Fruit fly (Drosophila melanogaster) whole organism, embryonic: Measurements from ENCODE around the gene nAChRalpha5.
A peak's percentile ranks its signal among the peaks of the same experiment; 100 is the strongest.

Source experiments
- ATbp ChIP-seq: fragments of 200-800 bp; sonication (Bioruptor generic); optimal IDR thresholded peaks from 2 replicates; lab custom pipeline; 2017; ENCODE audit warnings: missing biosample characterization, mild to moderate bottlenecking, missing genetic modification characterization, missing genetic modification reagents
- Bdp1 ChIP-seq: fragments of 200-800 bp; sonication (Bioruptor generic); optimal IDR thresholded peaks from 3 replicates; lab custom pipeline; 2016; ENCODE audit warnings: missing biosample characterization, missing genetic modification characterization
- CG10209 ChIP-seq: fragments of 200-800 bp; sonication (Bioruptor generic); optimal IDR thresholded peaks from 3 replicates; lab custom pipeline; 2017; ENCODE audit warnings: missing biosample characterization, mild to moderate bottlenecking, missing genetic modification characterization, missing genetic modification reagents
- CG11504 ChIP-seq: fragments of 200-800 bp; sonication (Bioruptor generic); optimal IDR thresholded peaks from 3 replicates; lab custom pipeline; 2019; ENCODE audit warnings: missing biosample characterization, mild to moderate bottlenecking, missing genetic modification characterization, moderate library complexity
- CG16813 ChIP-seq: fragments of 200-800 bp; sonication (Bioruptor generic); IDR thresholded peaks from 3 replicates; pipeline ENCODE4 v1.3.6; 2022; ENCODE audit warnings: missing biosample characterization, missing genetic modification characterization; ENCODE audit not compliant: partially characterized antibody
- CG17912 ChIP-seq: fragments of 200-800 bp; sonication (Bioruptor generic); optimal IDR thresholded peaks from 2 replicates; lab custom pipeline; 2018; ENCODE audit warnings: missing biosample characterization, mild to moderate bottlenecking, missing genetic modification characterization
- CG18619 ChIP-seq: fragments of 200-800 bp; sonication (Bioruptor generic); optimal IDR thresholded peaks from 3 replicates; lab custom pipeline; 2017; ENCODE audit warnings: missing biosample characterization, mild to moderate bottlenecking, missing genetic modification characterization
- CG2116 ChIP-seq: fragments of 200-800 bp; sonication (Bioruptor generic); optimal IDR thresholded peaks from 3 replicates; lab custom pipeline; 2018; ENCODE audit warnings: missing biosample characterization, mild to moderate bottlenecking, missing genetic modification characterization
- CG2199 ChIP-seq: fragments of 200-800 bp; sonication (Bioruptor generic); IDR thresholded peaks from 3 replicates; pipeline ENCODE4 v1.3.6; 2022; ENCODE audit warnings: missing biosample characterization, missing genetic modification characterization
- CG31224 ChIP-seq: fragments of 200-800 bp; sonication (Bioruptor generic); IDR thresholded peaks from 2 replicates; pipeline ENCODE4 v1.3.6; 2022; ENCODE audit warnings: missing biosample characterization, missing genetic modification characterization
- CG32772 ChIP-seq: fragments of 200-800 bp; sonication (Bioruptor generic); IDR thresholded peaks from 2 replicates; pipeline ENCODE4 v1.3.6; 2022; ENCODE audit warnings: missing biosample characterization, missing genetic modification characterization
- CG4360 ChIP-seq: fragments of 200-800 bp; sonication (Bioruptor generic); IDR thresholded peaks from 2 replicates; pipeline ENCODE4 v1.3.6; 2022; ENCODE audit warnings: missing biosample characterization, missing genetic modification characterization
- CG6175 ChIP-seq: fragments of 200-800 bp; sonication (Bioruptor generic); IDR thresholded peaks from 3 replicates; pipeline ENCODE4 v1.3.6; 2022; ENCODE audit warnings: missing biosample characterization, missing genetic modification characterization
- CG9727 ChIP-seq: fragments of 200-800 bp; sonication (Bioruptor generic); optimal IDR thresholded peaks from 3 replicates; lab custom pipeline; 2017; ENCODE audit warnings: missing biosample characterization, mild to moderate bottlenecking, missing genetic modification characterization
- CkIIα-i1 ChIP-seq: fragments of 200-800 bp; sonication (Bioruptor generic); IDR thresholded peaks from 2 replicates; pipeline ENCODE4 v1.3.6; 2022; ENCODE audit warnings: missing biosample characterization, missing genetic modification characterization
- Dip2 ChIP-seq: fragments of 200-800 bp; sonication (Bioruptor generic); IDR thresholded peaks from 2 replicates; pipeline ENCODE4 v1.3.6; 2022; ENCODE audit warnings: missing biosample characterization, missing genetic modification characterization
- Dref ChIP-seq: fragments of 200-800 bp; sonication (Bioruptor generic); IDR thresholded peaks from 2 replicates; pipeline ENCODE4 v1.3.6; 2022; ENCODE audit warnings: missing biosample characterization, missing genetic modification characterization
- ERR ChIP-seq: fragments of 200-800 bp; sonication (Bioruptor generic); optimal IDR thresholded peaks from 2 replicates; lab custom pipeline; 2016; ENCODE audit warnings: missing biosample characterization, missing genetic modification characterization
- Ets65A ChIP-seq: fragments of 200-800 bp; sonication (Bioruptor generic); peaks from one replicate; lab custom pipeline; 2016; ENCODE audit warnings: missing biosample characterization, missing genetic modification characterization
- HLHmδ ChIP-seq: fragments of 200-800 bp; sonication (Bioruptor generic); optimal IDR thresholded peaks from 2 replicates; lab custom pipeline; 2018; ENCODE audit warnings: missing biosample characterization, mild to moderate bottlenecking, missing genetic modification characterization, moderate library complexity
- Hmr ChIP-seq: fragments of 200-800 bp; sonication (Bioruptor generic); optimal IDR thresholded peaks from 3 replicates; lab custom pipeline; 2017; ENCODE audit warnings: mild to moderate bottlenecking, missing biosample characterization, missing genetic modification reagents, missing genetic modification characterization
- Lpt ChIP-seq: fragments of >200 bp; optimal IDR thresholded peaks from 2 replicates; lab custom pipeline; 2018; ENCODE audit warnings: missing biosample characterization, missing genetic modification characterization
- MBD-R2 ChIP-seq: fragments of 200-800 bp; sonication (Bioruptor generic); IDR thresholded peaks from 2 replicates; pipeline ENCODE4 v1.3.6; 2022; ENCODE audit warnings: missing biosample characterization, missing genetic modification characterization
- Mad ChIP-seq: fragments of 200-800 bp; sonication (Bioruptor generic); optimal IDR thresholded peaks from 2 replicates; lab custom pipeline; 2016; ENCODE audit warnings: missing biosample characterization, missing genetic modification characterization
- Poxn ChIP-seq: fragments of 200-800 bp; sonication (Bioruptor generic); IDR thresholded peaks from 2 replicates; pipeline ENCODE4 v1.3.6; 2022; ENCODE audit warnings: missing biosample characterization, missing genetic modification characterization
- ac ChIP-seq: fragments of 200-800 bp; sonication (Bioruptor generic); optimal IDR thresholded peaks from 3 replicates; lab custom pipeline; 2017; ENCODE audit warnings: missing biosample characterization, mild to moderate bottlenecking, missing genetic modification characterization
- ase ChIP-seq: fragments of 200-800 bp; sonication (Bioruptor generic); IDR thresholded peaks from 3 replicates; pipeline ENCODE4 v1.3.6; 2022; ENCODE audit warnings: missing biosample characterization, missing genetic modification characterization
- ash1 ChIP-seq: fragments of 200-800 bp; sonication (Bioruptor generic); optimal IDR thresholded peaks from 2 replicates; lab custom pipeline; 2018; ENCODE audit warnings: missing biosample characterization, mild to moderate bottlenecking, missing genetic modification characterization
- az2 ChIP-seq: fragments of 200-800 bp; sonication (Bioruptor generic); optimal IDR thresholded peaks from 3 replicates; lab custom pipeline; 2016; ENCODE audit warnings: missing biosample characterization, missing genetic modification characterization
- cato ChIP-seq: fragments of 200-800 bp; sonication (Bioruptor generic); optimal IDR thresholded peaks from 2 replicates; lab custom pipeline; 2016; ENCODE audit warnings: missing biosample characterization, missing genetic modification characterization, borderline replicate concordance
- chinmo ChIP-seq: fragments of 200-800 bp; sonication (Bioruptor generic); IDR thresholded peaks from 4 replicates; pipeline ENCODE4 v1.3.6; 2022; ENCODE audit warnings: missing biosample characterization, missing genetic modification characterization; ENCODE audit not compliant: partially characterized antibody
- dm ChIP-seq: fragments of 200-800 bp; sonication (Bioruptor generic); optimal IDR thresholded peaks from 3 replicates; lab custom pipeline; 2016; ENCODE audit warnings: missing biosample characterization, missing genetic modification characterization
- hth ChIP-seq: fragments of >200 bp; optimal IDR thresholded peaks from 2 replicates; lab custom pipeline; 2017; ENCODE audit warnings: inconsistent platforms
- nom ChIP-seq: fragments of 200-800 bp; sonication (Bioruptor generic); optimal IDR thresholded peaks from 2 replicates; lab custom pipeline; 2017; ENCODE audit warnings: missing biosample characterization, missing genetic modification characterization, mild to moderate bottlenecking, moderate library complexity, missing genetic modification reagents
- org-1 ChIP-seq: fragments of 200-800 bp; sonication (Bioruptor generic); optimal IDR thresholded peaks from 2 replicates; lab custom pipeline; 2017; ENCODE audit warnings: missing biosample characterization, missing genetic modification characterization
- pan ChIP-seq, 4 experiments: fragments of >200 bp in 3 of 4; fragments of 200-800 bp in 1 of 4; sonication (Bioruptor generic) in 1 of 4; optimal IDR thresholded peaks in 3 of 4; IDR thresholded peaks in 1 of 4; 2 replicates each; pipeline versions ENCODE4 v1.3.6 to Lab custom; 2017 to 2022; ENCODE audit warnings: missing biosample characterization in 2 of 4, missing genetic modification characterization in 2 of 4, mixed read lengths in 1 of 4
- phol ChIP-seq: fragments of 200-800 bp; sonication (Bioruptor generic); optimal IDR thresholded peaks from 3 replicates; lab custom pipeline; 2018; ENCODE audit warnings: missing biosample characterization, mild to moderate bottlenecking, missing genetic modification characterization, moderate library complexity
- pros ChIP-seq: fragments of 200-800 bp; sonication (Bioruptor generic); optimal IDR thresholded peaks from 3 replicates; lab custom pipeline; 2019; ENCODE audit warnings: missing biosample characterization, mild to moderate bottlenecking, missing genetic modification characterization, moderate library complexity
- pum ChIP-seq: fragments of 200-800 bp; sonication (Bioruptor generic); optimal IDR thresholded peaks from 2 replicates; lab custom pipeline; 2016; ENCODE audit warnings: missing biosample characterization, missing genetic modification characterization
- pzg ChIP-seq: fragments of 200-800 bp; sonication (Bioruptor generic); optimal IDR thresholded peaks from 3 replicates; lab custom pipeline; 2018; ENCODE audit warnings: missing biosample characterization, mild to moderate bottlenecking, missing genetic modification characterization, moderate library complexity
- scrt ChIP-seq: fragments of 200-800 bp; sonication (Bioruptor generic); optimal IDR thresholded peaks from 2 replicates; lab custom pipeline; 2018; ENCODE audit warnings: missing biosample characterization, mild to moderate bottlenecking, missing genetic modification characterization, moderate library complexity
- sens ChIP-seq: fragments of 200-800 bp; sonication (Bioruptor generic); peaks from one replicate; lab custom pipeline; 2016; ENCODE audit warnings: missing biosample characterization, missing genetic modification characterization
- sim ChIP-seq: fragments of 200-800 bp; sonication (Bioruptor generic); IDR thresholded peaks from 2 replicates; pipeline ENCODE4 v1.3.6; 2022; ENCODE audit warnings: missing biosample characterization, missing genetic modification characterization
- sima ChIP-seq: fragments of 200-800 bp; sonication (Bioruptor generic); optimal IDR thresholded peaks from 2 replicates; lab custom pipeline; 2016; ENCODE audit warnings: missing biosample characterization, missing genetic modification characterization
- so ChIP-seq: fragments of 200-800 bp; sonication (Bioruptor generic); IDR thresholded peaks from 3 replicates; pipeline ENCODE4 v1.3.6; 2022; ENCODE audit warnings: missing biosample characterization, missing genetic modification characterization
- wdn ChIP-seq: fragments of 200-800 bp; sonication (Bioruptor generic); IDR thresholded peaks from 2 replicates; pipeline ENCODE4 v1.3.6; 2022; ENCODE audit warnings: missing biosample characterization, missing genetic modification characterization
- z ChIP-seq: fragments of 200-800 bp; sonication (Bioruptor generic); IDR thresholded peaks from 3 replicates; pipeline ENCODE4 v1.3.6; 2022; ENCODE audit warnings: missing biosample characterization, missing genetic modification characterization

The nAChRalpha5 gene

DNA sequence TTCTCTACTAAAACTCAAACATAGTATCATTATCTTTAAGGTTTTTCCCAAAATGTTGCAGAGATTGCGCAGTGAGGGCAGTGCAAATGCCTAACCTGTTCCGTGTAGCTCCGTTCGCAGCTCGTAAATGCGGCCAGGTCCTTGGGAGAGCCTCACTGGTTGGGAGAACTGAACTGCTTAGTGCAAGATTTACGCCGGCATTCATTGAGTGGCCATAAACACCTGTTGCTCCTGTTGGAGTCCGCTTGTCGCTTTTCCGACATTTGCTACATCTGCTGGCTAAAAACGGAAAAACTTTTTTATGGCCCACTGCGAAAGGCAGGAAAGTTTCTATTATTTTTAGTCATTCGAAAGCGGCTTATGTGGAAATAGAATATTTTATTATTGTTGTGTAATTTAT is 38.1 kb upstream of the nAChRalpha5 start:
- no peak for TF ChIP-seq CG31224 (GFP tag; lab: Robert Waterston, UW)
- peak; percentile 77 for TF ChIP-seq CG11504 (tag; lab: Kevin White, UChicago)
- TF ChIP-seq chinmo = 0 out of 4 replicates have a peak, but pooled peaks have one; percentile 13
- no peak for TF ChIP-seq Dip2 (GFP tag; lab: Robert Waterston, UW)
- TF ChIP-seq dm (GFP tag; lab: Kevin White, UChicago) = no peak
- TF ChIP-seq CG2199 = no peak
- no peak for TF ChIP-seq wdn (GFP tag; lab: Robert Waterston, UW)
- no peak for TF ChIP-seq Lpt (GFP tag; lab: Kevin White, UChicago)
- no peak for TF ChIP-seq Mad (GFP tag; lab: Kevin White, UChicago)
- TF ChIP-seq MBD-R2 (GFP tag; lab: Robert Waterston, UW) = no peak
- TF ChIP-seq CG2116 (GFP tag; lab: Kevin White, UChicago) = no peak
- no peak for TF ChIP-seq Dref
- TF ChIP-seq Hmr (GFP tag; lab: Kevin White, UChicago) = no peak
- TF ChIP-seq scrt = peak; percentile 53

DNA sequence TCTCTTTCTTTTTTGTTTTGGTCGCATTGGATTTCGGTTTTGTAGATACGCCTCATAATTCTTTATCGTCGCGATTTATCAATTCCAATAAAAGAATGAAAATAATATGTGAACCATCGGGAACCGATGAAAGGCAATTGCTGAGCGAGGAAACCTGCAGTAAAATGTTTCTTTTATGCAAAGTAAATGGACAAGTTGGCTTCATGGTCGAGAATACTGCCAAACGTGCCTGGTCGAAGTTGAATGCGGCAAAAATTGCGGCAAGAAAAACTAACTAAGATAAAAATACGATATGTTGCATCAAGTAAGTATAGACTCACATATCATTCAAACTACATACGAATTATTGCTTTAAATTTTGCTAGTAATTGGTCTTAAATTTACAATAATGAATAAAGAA is 32.2 kb upstream of the nAChRalpha5 start, which contains the start of gene CG42692:
Gene CG42692, plus strand, starts transcription at position 301 of the 400 bp plus-strand sequence.
- peak; percentile 7 for TF ChIP-seq sens (GFP tag; lab: Kevin White, UChicago)
- no peak for TF ChIP-seq CkIIα-i1 (GFP tag; lab: Robert Waterston, UW)
- TF ChIP-seq Ets65A (GFP tag; lab: Kevin White, UChicago) = peak; percentile 10

DNA sequence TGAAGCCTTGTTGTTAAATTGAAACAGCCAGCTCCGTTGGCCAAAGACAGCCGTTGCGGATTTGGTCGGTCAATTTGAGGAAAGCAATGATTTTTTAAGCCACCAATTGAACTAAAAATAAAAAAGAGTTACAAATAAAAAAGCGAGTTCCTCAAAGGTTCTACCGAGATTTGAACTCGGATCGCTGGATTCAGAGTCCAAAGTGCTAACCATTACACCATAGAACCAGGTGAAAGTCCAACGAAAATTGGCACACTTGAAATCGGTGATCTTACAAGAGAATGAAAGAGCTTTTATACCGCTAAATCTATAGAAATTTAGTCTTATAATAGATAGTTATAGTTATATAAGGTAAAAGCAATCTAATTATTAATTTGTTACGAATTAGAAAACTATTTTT is 29.6 kb upstream of the nAChRalpha5 start:
- TF ChIP-seq CG16813 (GFP tag; lab: Robert Waterston, UW) (peak; percentile 32; the same call in 1 of the 3 replicates), cato (no peak), ac (GFP tag; lab: Kevin White, UChicago) (no peak), Bdp1 (GFP tag; lab: Kevin White, UChicago) (peak; percentile 87), pan (optimal IDR thresholded peaks at IDR 0.05; lab: Kevin White, UChicago) (no peak), pan (GFP tag; optimal IDR thresholded peaks at IDR 0.05 in 1 of 2, IDR thresholded peaks at IDR 0.05 in 1 of 2) (no peak), so (GFP tag; lab: Robert Waterston, UW) (no peak)

DNA sequence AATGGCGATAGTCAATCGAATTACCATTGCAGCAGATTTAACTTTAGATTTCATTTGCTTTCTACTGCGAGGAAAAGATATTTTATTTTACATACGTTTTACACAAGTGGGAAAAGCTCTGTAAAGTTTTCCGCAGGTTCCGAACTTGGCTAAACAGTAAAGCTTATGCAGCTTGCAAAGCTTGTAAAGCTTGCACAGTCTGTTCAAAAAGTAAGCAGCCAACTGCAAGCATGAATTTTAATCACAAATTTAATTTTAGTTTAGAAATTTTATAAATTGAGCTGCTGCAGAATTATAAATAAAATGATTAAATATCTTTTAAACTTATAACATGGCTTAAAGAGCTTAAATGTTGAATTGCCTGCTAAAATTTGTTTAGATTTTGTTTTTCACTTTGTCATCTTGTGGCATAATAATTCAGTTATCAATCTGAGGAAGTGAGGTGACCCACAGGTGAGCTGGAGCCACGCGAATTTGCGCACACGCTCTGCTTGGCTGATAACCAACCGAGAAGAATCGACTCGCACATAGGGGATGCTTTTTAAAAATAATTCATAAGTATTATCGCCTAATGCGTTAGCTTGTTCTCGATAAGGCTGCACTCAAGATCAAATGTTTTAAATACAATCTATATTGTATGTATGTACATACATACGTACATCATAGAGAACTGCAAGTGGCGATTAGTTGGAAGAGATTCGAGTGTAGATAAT is 28.2 kb upstream of the nAChRalpha5 start:
- TF ChIP-seq CG18619 (GFP tag; lab: Kevin White, UChicago) = peak; percentile 23
- TF ChIP-seq az2 = peak; percentile 30
- TF ChIP-seq CG9727 (GFP tag; lab: Kevin White, UChicago) = no peak
- TF ChIP-seq CG10209 (GFP tag; lab: Kevin White, UChicago) = no peak
- no peak for TF ChIP-seq org-1 (GFP tag; lab: Kevin White, UChicago)
- TF ChIP-seq ash1 (GFP tag; lab: Kevin White, UChicago) = no peak
- no peak for TF ChIP-seq sima
- TF ChIP-seq pum = no peak
- TF ChIP-seq CG32772 (GFP tag; lab: Robert Waterston, UW) = no peak
- TF ChIP-seq CG4360 (GFP tag; lab: Robert Waterston, UW) = no peak
- TF ChIP-seq z (GFP tag; lab: Robert Waterston, UW) = no peak
- TF ChIP-seq CG6175 (GFP tag; lab: Robert Waterston, UW) = no peak
- TF ChIP-seq ERR = no peak
- no peak for TF ChIP-seq pros (GFP tag; lab: Kevin White, UChicago)
- TF ChIP-seq hth = no peak
- no peak for TF ChIP-seq Poxn (GFP tag; lab: Robert Waterston, UW)
- no peak for TF ChIP-seq CG17912
- TF ChIP-seq sim (GFP tag; lab: Robert Waterston, UW) = no peak
- TF ChIP-seq phol (tag; lab: Kevin White, UChicago) = no peak
- TF ChIP-seq ATbp = no peak
- TF ChIP-seq ase = no peak
- no peak for TF ChIP-seq nom
- no peak for TF ChIP-seq pzg (GFP tag; lab: Kevin White, UChicago)
- TF ChIP-seq HLHmδ (GFP tag; lab: Kevin White, UChicago) = no peak
